Worm (Caenorhabditis elegans) whole organism, L3 larva: ENCODE results near the gene R10E4.1.

ENCODE experiments used
- ZK546.5 ChIP-seq: sonication (generic microtip); optimal IDR thresholded peaks from 2 replicates; lab custom pipeline; 2017; ENCODE audit warnings: missing biosample characterization, missing genetic modification characterization
- aly-2 ChIP-seq: fragments of 150-350 bp; optimal IDR thresholded peaks from 2 replicates; lab custom pipeline; 2014; ENCODE audit warnings: missing biosample characterization, missing genetic modification characterization
- ama-1 ChIP-seq: fragments of 150-350 bp; optimal IDR thresholded peaks from 2 replicates; lab custom pipeline; 2018
- ceh-16 ChIP-seq: sonication (generic microtip); optimal IDR thresholded peaks from 2 replicates; lab custom pipeline; 2017; ENCODE audit warnings: missing biosample characterization, missing genetic modification characterization
- ceh-28 ChIP-seq: fragments of 150-350 bp; optimal IDR thresholded peaks from 2 replicates; lab custom pipeline; 2014; ENCODE audit warnings: missing biosample characterization, missing genetic modification reagents, missing genetic modification characterization
- ceh-82 ChIP-seq: fragments of 150-350 bp; optimal IDR thresholded peaks from 2 replicates; lab custom pipeline; 2014; ENCODE audit warnings: missing biosample characterization, missing genetic modification characterization
- ceh-9 ChIP-seq: sonication (generic microtip); optimal IDR thresholded peaks from 2 replicates; lab custom pipeline; 2018; ENCODE audit warnings: missing biosample characterization, missing genetic modification characterization
- daf-12 ChIP-seq: fragments of 150-350 bp; optimal IDR thresholded peaks from 2 replicates; lab custom pipeline; 2014; ENCODE audit warnings: missing biosample characterization, missing genetic modification reagents, missing genetic modification characterization
- egl-27 ChIP-seq: sonication (generic microtip); optimal IDR thresholded peaks from 4 replicates; lab custom pipeline; 2017; ENCODE audit warnings: missing biosample characterization, missing genetic modification reagents, missing genetic modification characterization
- egl-5 ChIP-seq: fragments of 150-350 bp; optimal IDR thresholded peaks from 2 replicates; lab custom pipeline; 2017; ENCODE audit warnings: missing biosample characterization, missing genetic modification reagents, missing genetic modification characterization, inconsistent platforms
- elt-1 ChIP-seq: fragments of 150-350 bp; optimal IDR thresholded peaks from 2 replicates; lab custom pipeline; 2014; ENCODE audit warnings: missing biosample characterization, missing genetic modification characterization
- eor-1 ChIP-seq, 2 experiments: fragments of 150-350 bp; optimal IDR thresholded peaks; 2 replicates each; lab custom pipeline; 2014 to 2018; ENCODE audit warnings: missing biosample characterization in 2 of 2, missing genetic modification characterization in 2 of 2
- fkh-10 ChIP-seq: sonication (generic microtip); optimal IDR thresholded peaks from 2 replicates; lab custom pipeline; 2017; ENCODE audit warnings: missing biosample characterization, missing genetic modification reagents, missing genetic modification characterization
- fkh-2 ChIP-seq: fragments of 150-350 bp; optimal IDR thresholded peaks from 2 replicates; lab custom pipeline; 2014; ENCODE audit warnings: missing biosample characterization, missing genetic modification reagents, missing genetic modification characterization
- hmg-11 ChIP-seq: sonication (generic microtip); optimal IDR thresholded peaks from 2 replicates; lab custom pipeline; 2016; ENCODE audit warnings: missing genetic modification characterization, missing compliant biosample characterization
- lin-39 ChIP-seq: fragments of 150-350 bp; optimal IDR thresholded peaks from 2 replicates; lab custom pipeline; 2018; ENCODE audit warnings: missing biosample characterization, missing genetic modification reagents, missing genetic modification characterization
- lsy-12 ChIP-seq: sonication (generic microtip); optimal IDR thresholded peaks from 2 replicates; lab custom pipeline; 2016; ENCODE audit warnings: mild to moderate bottlenecking, missing genetic modification characterization, missing compliant biosample characterization
- mdl-1 ChIP-seq: fragments of 150-350 bp; optimal IDR thresholded peaks from 2 replicates; lab custom pipeline; 2014; ENCODE audit warnings: missing biosample characterization, missing genetic modification characterization
- mml-1 ChIP-seq: fragments of 150-350 bp; sonication (generic microtip); optimal IDR thresholded peaks from 3 replicates; lab custom pipeline; 2014; ENCODE audit warnings: missing biosample characterization, missing genetic modification characterization
- nfya-1 ChIP-seq: sonication (generic microtip); optimal IDR thresholded peaks from 2 replicates; lab custom pipeline; 2017; ENCODE audit warnings: missing genetic modification characterization, mild to moderate bottlenecking, missing compliant biosample characterization, antibody characterized with exemption, moderate library complexity; ENCODE audit not compliant: insufficient read depth
- nhr-11 ChIP-seq: fragments of 150-350 bp; optimal IDR thresholded peaks from 2 replicates; lab custom pipeline; 2014; ENCODE audit warnings: missing biosample characterization, missing genetic modification characterization
- nhr-12 ChIP-seq: fragments of 150-350 bp; optimal IDR thresholded peaks from 2 replicates; lab custom pipeline; 2014; ENCODE audit warnings: missing biosample characterization, missing genetic modification characterization
- nhr-23 ChIP-seq: fragments of 150-350 bp; optimal IDR thresholded peaks from 2 replicates; lab custom pipeline; 2014; ENCODE audit warnings: missing biosample characterization, missing genetic modification reagents, missing genetic modification characterization
- nhr-237 ChIP-seq: fragments of 150-350 bp; optimal IDR thresholded peaks from 2 replicates; lab custom pipeline; 2014; ENCODE audit warnings: missing biosample characterization, missing genetic modification characterization
- nhr-25 ChIP-seq: sonication (generic microtip); optimal IDR thresholded peaks from 2 replicates; lab custom pipeline; 2017; ENCODE audit warnings: missing biosample characterization, missing genetic modification characterization
- nhr-28 ChIP-seq: fragments of 150-350 bp; optimal IDR thresholded peaks from 2 replicates; lab custom pipeline; 2014; ENCODE audit warnings: missing biosample characterization, missing genetic modification characterization
- nhr-43 ChIP-seq: sonication (generic microtip); optimal IDR thresholded peaks from 2 replicates; lab custom pipeline; 2016; ENCODE audit warnings: mild to moderate bottlenecking, missing genetic modification characterization, missing compliant biosample characterization; ENCODE audit not compliant: poor library complexity, severe bottlenecking
- nhr-67 ChIP-seq: fragments of 150-350 bp; optimal IDR thresholded peaks from 2 replicates; lab custom pipeline; 2014; ENCODE audit warnings: missing biosample characterization, missing genetic modification characterization
- nhr-76 ChIP-seq: fragments of 150-350 bp; sonication (generic microtip); optimal IDR thresholded peaks from 5 replicates; lab custom pipeline; 2014; ENCODE audit warnings: missing biosample characterization, missing genetic modification characterization
- nhr-77 ChIP-seq: fragments of 150-350 bp; optimal IDR thresholded peaks from 2 replicates; lab custom pipeline; 2014; ENCODE audit warnings: missing biosample characterization, missing genetic modification characterization
- pha-4 ChIP-seq: fragments of 150-350 bp; optimal IDR thresholded peaks from 2 replicates; lab custom pipeline; 2014; ENCODE audit warnings: missing biosample characterization, missing genetic modification reagents, missing genetic modification characterization
- sea-2 ChIP-seq: fragments of 150-350 bp; sonication (generic microtip); optimal IDR thresholded peaks from 4 replicates; lab custom pipeline; 2014; ENCODE audit warnings: missing biosample characterization, missing genetic modification reagents, missing genetic modification characterization
- skn-1 ChIP-seq: fragments of 150-350 bp; optimal IDR thresholded peaks from 2 replicates; lab custom pipeline; 2014; ENCODE audit warnings: missing biosample characterization, missing genetic modification characterization
- tbx-2 ChIP-seq: sonication (generic microtip); optimal IDR thresholded peaks from 2 replicates; lab custom pipeline; 2016; ENCODE audit warnings: mild to moderate bottlenecking, missing genetic modification characterization, missing compliant biosample characterization
- unc-39 ChIP-seq: sonication (generic microtip); optimal IDR thresholded peaks from 4 replicates; lab custom pipeline; 2017; ENCODE audit warnings: missing biosample characterization, missing genetic modification characterization
- zag-1 ChIP-seq: fragments of 150-350 bp; optimal IDR thresholded peaks from 2 replicates; lab custom pipeline; 2014; ENCODE audit warnings: missing biosample characterization, missing genetic modification characterization
- ztf-4 ChIP-seq: fragments of 150-350 bp; optimal IDR thresholded peaks from 2 replicates; lab custom pipeline; 2014; ENCODE audit warnings: missing biosample characterization, missing genetic modification characterization

Gene R10E4.1

ce11 chrIII:4257896-4258295, 11.6 kb upstream of the R10E4.1 start:
- no peak for TF ChIP-seq nhr-67 (tag; lab: Kevin White, UChicago)
- TF ChIP-seq nhr-25 (tag; lab: Kevin White, UChicago): no peak
- TF ChIP-seq nhr-237 (tag; lab: Kevin White, UChicago): no peak
- TF ChIP-seq daf-12: no peak
- no peak for TF ChIP-seq eor-1 (tag; optimal IDR thresholded peaks at IDR 0.05; lab: Kevin White, UChicago)
- TF ChIP-seq ama-1: no peak
- no peak for TF ChIP-seq nhr-77 (tag; lab: Kevin White, UChicago)
- TF ChIP-seq aly-2 (tag; lab: Kevin White, UChicago): no peak
- no peak for TF ChIP-seq hmg-11 (tag; lab: Kevin White, UChicago)
- TF ChIP-seq nhr-12: no peak
- TF ChIP-seq zag-1 (tag; lab: Kevin White, UChicago): no peak
- no peak for TF ChIP-seq skn-1
- TF ChIP-seq nhr-43: no peak
- no peak for TF ChIP-seq nfya-1 (tag; lab: Kevin White, UChicago)
- no peak for TF ChIP-seq mdl-1
- no peak for TF ChIP-seq ceh-9 (tag; lab: Kevin White, UChicago)
- no peak for TF ChIP-seq sea-2 (GFP tag; lab: Kevin White, UChicago)

- TF ChIP-seq nhr-28 (tag; lab: Kevin White, UChicago) (no peak), unc-39 (tag; lab: Kevin White, UChicago) (no peak), ceh-16 (tag; lab: Kevin White, UChicago) (no peak), nfya-1 (tag; lab: Kevin White, UChicago) (no peak), egl-27 (no peak), nhr-11 (tag; lab: Kevin White, UChicago) (no peak), nhr-76 (tag; lab: Kevin White, UChicago) (no peak), nhr-43 (no peak), lin-39 (tag; lab: Kevin White, UChicago) (no peak), ceh-28 (tag; lab: Kevin White, UChicago) (no peak), egl-5 (no peak), nhr-67 (tag; lab: Kevin White, UChicago) (no peak), nhr-237 (tag; lab: Kevin White, UChicago) (no peak), ZK546.5 (tag; lab: Kevin White, UChicago) (no peak), elt-1 (no peak), pha-4 (tag; lab: Kevin White, UChicago) (no peak), daf-12 (no peak)
- TF ChIP-seq, all 47 proteins: peak for 0
Observed at ce11 chrIII:4263048-4263447, 6.5 kb upstream of the R10E4.1 start, which contains the start of gene T08A11.1. Gene T08A11.1 (minus strand): TSS chrIII:4263148.

- TF ChIP-seq nhr-11 (tag; lab: Kevin White, UChicago) (no peak), pha-4 (tag; lab: Kevin White, UChicago) (no peak), ceh-82 (no peak), lin-39 (tag; lab: Kevin White, UChicago) (no peak), fkh-2 (no peak), ceh-28 (tag; lab: Kevin White, UChicago) (no peak), ztf-4 (tag; lab: Kevin White, UChicago) (no peak), aly-2 (tag; lab: Kevin White, UChicago) (no peak), sea-2 (GFP tag; lab: Kevin White, UChicago) (no peak)
Observed at ce11 chrIII:4265892-4266291, 3.7 kb upstream of the R10E4.1 start.

- no peak for TF ChIP-seq mml-1
- no peak for TF ChIP-seq mdl-1
- no peak for TF ChIP-seq sea-2 (GFP tag; lab: Kevin White, UChicago)
- no peak for TF ChIP-seq lsy-12 (tag; lab: Kevin White, UChicago)
- no peak for TF ChIP-seq nhr-23
- TF ChIP-seq lin-39 (tag; lab: Kevin White, UChicago): no peak
- TF ChIP-seq tbx-2 (tag; lab: Kevin White, UChicago): no peak
- TF ChIP-seq, all 47 proteins: peak for 0
Observed at ce11 chrIII:4271059-4271458, 1.5 kb downstream of the R10E4.1 start.

- TF ChIP-seq nhr-28 (tag; lab: Kevin White, UChicago): no peak
- no peak for TF ChIP-seq fkh-10 (GFP tag; lab: Kevin White, UChicago)
- peak; percentile 43 for TF ChIP-seq mml-1
- TF ChIP-seq ztf-4 (tag; lab: Kevin White, UChicago): no peak
Observed at ce11 chrIII:4272864-4273263, 3.3 kb downstream of the R10E4.1 start.
